Fruit fly (Drosophila melanogaster): Measurements from ENCODE around the gene CG12998.

Gene CG12998

DNA sequence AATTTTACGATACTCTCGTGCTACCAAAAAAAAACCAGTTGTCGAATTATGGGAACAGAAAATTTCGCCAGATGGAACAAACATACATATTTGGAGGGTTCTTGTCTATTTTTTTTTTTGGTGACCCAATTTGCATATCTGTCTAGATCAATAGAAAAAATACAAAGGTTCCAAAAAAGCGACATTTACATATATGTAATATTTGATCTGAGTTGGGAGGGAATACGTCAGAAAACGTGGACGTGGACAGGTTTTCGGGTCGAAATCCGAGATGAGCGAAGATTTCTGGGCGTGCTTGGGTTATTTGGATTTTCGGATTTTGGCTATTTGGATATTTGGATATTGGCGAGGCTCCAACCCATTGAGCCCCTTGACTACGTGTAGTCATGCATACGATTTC lies 13.4 kb upstream of the CG12998 start:
- TF ChIP-seq noc (tag; optimal IDR thresholded peaks at IDR 0.05) = no peak

DNA sequence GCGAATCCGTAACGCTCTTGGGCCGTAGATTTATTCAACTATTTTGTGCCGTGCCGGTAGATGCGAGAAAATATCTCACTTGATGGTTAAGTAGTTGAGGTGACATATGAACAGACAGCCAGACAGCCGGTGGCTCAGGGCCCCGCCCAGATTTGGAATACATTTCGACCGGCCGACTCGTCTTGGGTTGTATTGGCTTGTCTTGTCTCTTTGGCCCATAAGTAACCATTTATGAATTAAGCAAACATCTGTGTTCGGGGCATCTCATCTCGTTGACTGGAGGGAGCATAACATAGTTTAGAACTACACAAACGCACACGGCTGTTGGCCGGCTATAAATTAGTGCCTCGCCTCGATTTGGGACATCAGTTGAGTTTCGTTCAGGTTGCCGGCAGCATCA lies 12.4 kb upstream of the CG12998 start, which contains the start of gene CG32564:
TSS of gene CG32564 (plus strand) at position 362 of the 400 bp plus-strand sequence.
- TF ChIP-seq noc (tag; optimal IDR thresholded peaks at IDR 0.05) = no peak

DNA sequence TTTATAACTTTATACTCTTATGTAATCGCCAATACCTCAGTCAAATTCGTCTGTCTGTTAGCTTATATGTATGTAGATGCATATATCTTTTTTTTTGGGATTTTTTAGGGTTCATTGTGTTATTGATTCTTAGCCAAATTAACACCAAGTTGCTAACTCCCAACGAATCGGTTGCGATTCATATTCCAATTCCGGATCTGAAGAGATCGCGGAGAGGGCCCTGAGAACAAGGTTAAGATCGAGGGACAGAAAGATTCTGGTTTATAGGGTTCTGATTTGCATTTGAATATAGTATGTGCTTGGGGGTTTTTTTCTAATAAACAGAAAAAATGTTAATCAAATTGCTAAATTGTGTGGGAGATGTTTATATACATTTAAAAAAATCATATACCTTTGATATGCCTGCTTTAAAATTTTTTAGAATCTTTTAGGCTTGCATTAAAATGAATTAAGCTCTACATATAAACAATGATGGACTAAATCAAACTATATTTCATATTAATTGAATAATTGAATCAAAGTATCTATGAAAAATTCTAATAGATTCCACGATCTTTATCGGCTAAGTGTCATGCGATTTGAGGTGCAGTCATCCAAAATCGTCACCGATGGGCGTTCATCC lies 10.5 kb upstream of the CG12998 start, which contains the start of gene CG32563:
TSS of gene CG32563 (plus strand) at position 572 of the 622 bp plus-strand sequence.
- TF ChIP-seq noc (tag; optimal IDR thresholded peaks at IDR 0.05) = no peak

DNA sequence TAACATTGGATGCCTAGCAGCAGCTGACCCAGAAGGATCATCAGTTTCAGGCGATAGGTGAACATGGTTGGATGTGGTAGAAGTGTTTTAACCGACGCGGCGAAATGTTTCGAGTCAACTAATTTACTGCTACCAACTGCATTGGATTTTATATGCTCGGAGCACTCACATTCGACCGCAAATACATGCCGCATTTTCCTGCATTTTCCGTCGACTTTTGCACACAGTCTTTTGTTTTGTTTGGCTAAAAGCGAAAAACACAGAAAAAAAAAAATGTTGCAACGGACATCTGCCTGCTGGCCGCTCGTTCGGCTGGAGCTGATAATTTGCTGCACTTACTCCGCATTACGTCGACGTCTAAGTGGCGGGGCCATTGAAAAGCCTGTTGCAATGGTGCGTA lies 8.6 kb upstream of the CG12998 start, which contains the start of gene CG12995:
TSS of gene CG12995 (minus strand) at position 101 of the 400 bp plus-strand sequence.
- no peak for TF ChIP-seq noc (tag; optimal IDR thresholded peaks at IDR 0.05)

DNA sequence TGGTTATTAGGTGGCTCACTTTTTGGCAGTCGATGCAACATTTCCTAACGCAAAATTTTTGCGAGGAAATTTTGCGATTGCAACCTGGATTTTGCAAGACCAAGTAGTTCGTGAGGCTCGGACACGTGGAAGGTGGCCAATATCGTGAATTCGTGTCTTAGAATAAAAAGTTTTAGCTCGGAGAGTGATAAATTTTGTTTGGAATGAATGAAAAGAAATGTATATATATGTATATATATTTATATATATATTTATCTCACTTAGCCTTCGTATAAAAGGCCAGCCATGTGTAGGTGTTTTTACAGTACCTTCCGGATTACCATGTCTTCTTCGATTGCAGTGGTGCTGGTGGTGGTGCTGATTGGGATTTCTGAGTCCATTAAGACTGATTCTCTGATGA lies 6.5 kb upstream of the CG12998 start, which contains the start of gene CG18258:
TSS of gene CG18258 (plus strand) at position 301 of the 400 bp plus-strand sequence.
- TF ChIP-seq noc (tag; optimal IDR thresholded peaks at IDR 0.05) = no peak

DNA sequence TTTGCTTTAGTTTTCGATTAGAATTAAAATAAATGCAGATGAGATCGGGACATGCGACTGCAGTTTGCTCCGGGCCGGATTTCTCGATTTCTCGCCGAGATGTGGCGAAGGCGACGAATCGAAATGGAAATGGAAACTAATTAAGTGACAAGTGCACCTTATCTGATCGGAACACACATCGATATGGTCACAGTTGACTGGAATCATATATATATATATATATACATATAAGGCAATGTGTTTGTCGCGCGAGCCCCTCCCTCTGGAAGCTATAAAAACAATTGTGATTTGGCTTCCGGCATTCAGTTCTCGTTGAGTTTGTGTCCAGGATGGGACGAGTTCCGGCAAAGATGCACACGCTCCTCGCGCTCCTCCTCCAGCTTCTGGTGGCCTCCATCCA lies 3.5 kb upstream of the CG12998 start, which contains the start of gene CG5162:
TSS of gene CG5162 (plus strand) at position 301 of the 400 bp plus-strand sequence.
- no peak for TF ChIP-seq noc (tag; optimal IDR thresholded peaks at IDR 0.05)

DNA sequence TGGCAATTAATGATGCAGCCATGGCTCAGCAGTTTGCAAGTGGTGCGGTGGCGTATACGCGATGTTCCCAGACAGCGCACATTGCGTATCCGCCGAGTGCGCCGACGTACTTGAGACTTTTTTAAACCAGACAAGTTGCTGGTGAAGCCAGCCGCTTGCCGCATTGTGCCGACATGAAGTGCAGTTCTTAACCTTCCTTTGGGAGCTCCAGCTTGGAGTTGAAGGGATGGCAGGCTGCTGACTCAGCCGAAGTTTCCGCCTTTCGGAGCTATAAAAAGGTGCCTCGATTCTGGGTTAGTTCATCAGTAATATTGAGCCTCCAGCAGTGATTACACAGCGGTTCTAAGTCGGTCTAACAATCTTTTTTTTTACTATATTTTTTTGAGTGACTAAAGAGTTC lies 2.7 kb downstream of the CG12998 start, which contains the start of gene CG5172:
TSS of gene CG5172 (plus strand) at position 301 of the 400 bp plus-strand sequence.
- TF ChIP-seq noc (tag; optimal IDR thresholded peaks at IDR 0.05) = no peak

- no peak for TF ChIP-seq noc (tag; optimal IDR thresholded peaks at IDR 0.05)
These were observed 5.2 kb downstream of the CG12998 start, which contains the start of gene CG34327 for dm6 chrX:17223715-17224114. Gene CG34327 (minus strand): TSS chrX:17223815.

DNA sequence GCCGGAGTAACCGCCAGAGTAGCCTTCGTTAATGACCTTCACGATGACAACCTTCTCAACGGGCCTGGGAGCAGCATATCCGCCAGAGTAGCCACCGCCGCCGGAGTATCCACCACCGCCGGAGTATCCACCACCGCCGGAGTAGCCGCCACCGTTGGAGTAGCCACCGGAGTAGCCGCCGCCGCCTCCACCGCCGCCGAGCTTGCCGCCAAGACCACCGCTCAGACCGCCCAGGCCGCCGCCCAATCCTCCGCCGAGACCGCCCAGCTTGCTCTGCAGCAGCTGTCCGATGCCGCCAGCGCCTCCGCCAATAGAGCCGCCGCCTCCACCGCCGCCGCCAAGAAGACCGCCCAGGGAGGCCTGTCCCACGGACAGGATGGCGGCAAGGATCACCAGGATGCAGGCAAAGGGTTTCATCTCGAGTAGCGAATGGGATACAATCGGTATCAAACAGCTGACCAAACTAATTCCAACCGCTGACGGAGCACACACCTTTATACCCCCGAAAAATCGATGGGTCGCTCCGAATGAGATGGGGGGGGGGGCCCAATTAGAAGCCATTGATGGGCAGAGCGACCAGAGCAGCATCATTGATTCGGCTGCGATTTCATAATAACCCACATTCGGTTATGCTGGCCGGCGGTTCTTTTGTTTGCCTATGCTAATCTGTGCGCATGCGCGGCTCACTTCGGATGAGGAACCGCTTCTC lies 7.7 kb downstream of the CG12998 start:
- no peak for TF ChIP-seq noc (tag; optimal IDR thresholded peaks at IDR 0.05)

DNA sequence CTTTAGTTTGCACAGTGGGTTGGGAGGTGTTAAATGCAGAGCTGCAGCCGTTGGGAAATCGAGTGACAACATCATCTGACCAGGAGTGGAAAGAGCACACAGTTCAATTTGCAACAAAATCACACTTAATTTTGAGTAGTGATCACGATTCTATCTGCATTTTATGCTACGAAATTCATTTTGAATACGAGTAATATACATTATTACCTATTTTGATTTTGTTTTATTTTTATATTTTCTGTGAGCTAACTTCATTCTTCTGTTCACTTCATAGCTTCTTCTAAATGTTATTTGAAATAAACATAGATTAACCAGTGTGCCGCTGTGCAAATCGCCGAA lies 8.2 kb downstream of the CG12998 start, which contains the start of gene CG10598:
TSS of gene CG10598 (minus strand) at position 187 of the 339 bp plus-strand sequence.
- TF ChIP-seq noc (tag; optimal IDR thresholded peaks at IDR 0.05) = peak; percentile 9

dm6 chrX:17227462-17227861 lies 9.0 kb downstream of the CG12998 start:
- no peak for TF ChIP-seq noc (tag; optimal IDR thresholded peaks at IDR 0.05)

dm6 chrX:17229475-17230169 lies 11.2 kb downstream of the CG12998 start:
- no peak for TF ChIP-seq noc (tag; optimal IDR thresholded peaks at IDR 0.05)

- no peak for TF ChIP-seq noc (tag; optimal IDR thresholded peaks at IDR 0.05)
These were observed 12.5 kb downstream of the CG12998 start, which contains the start of gene CG10597 for dm6 chrX:17230944-17231343. Gene CG10597 (minus strand): TSS chrX:17231044.

- TF ChIP-seq noc (tag; optimal IDR thresholded peaks at IDR 0.05) = no peak
These were observed 14.2 kb downstream of the CG12998 start, which contains the start of gene f for dm6 chrX:17232642-17233041. Gene f (plus strand): TSS chrX:17232942.

DNA sequence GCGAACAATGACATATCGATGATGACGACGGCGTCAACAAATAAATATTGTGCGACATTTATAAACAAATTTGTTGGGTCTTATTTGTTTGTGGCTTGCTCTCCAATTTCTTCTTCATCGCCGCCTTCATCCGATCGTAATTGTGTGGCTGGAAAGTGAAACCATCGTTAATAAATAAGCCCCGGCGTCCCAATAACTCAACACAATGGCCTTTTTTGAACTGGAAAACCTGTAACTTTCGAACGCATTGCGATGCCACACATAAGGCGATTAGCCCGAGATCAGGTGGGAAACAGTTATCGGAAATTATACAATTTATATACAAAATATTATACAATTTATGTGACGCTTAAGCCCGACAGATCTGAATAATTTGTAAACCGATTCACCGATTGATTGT lies 18.0 kb downstream of the CG12998 start:
- TF ChIP-seq noc (tag; optimal IDR thresholded peaks at IDR 0.05) = no peak

dm6 chrX:17237421-17237820 lies 19.0 kb downstream of the CG12998 start:
- no peak for TF ChIP-seq noc (tag; optimal IDR thresholded peaks at IDR 0.05)

Data from whole organism, larva.